Worm (Caenorhabditis elegans) whole organism, young adult: ENCODE data around the gene F26G1.5.

Experiments used
- B0035.1 ChIP-seq: sonication (generic microtip); optimal IDR thresholded peaks from 2 replicates; lab custom pipeline; 2016; ENCODE audit warnings: missing genetic modification characterization, mild to moderate bottlenecking, missing compliant biosample characterization, missing genotype, missing genetic modification reagents
- B0261.1 ChIP-seq: sonication (generic microtip); optimal IDR thresholded peaks from 2 replicates; lab custom pipeline; 2016; ENCODE audit warnings: mild to moderate bottlenecking, missing genetic modification characterization, moderate library complexity, missing compliant biosample characterization
- C06A6.2 ChIP-seq: fragments of 200-800 bp; sonication (Bioruptor generic); conservative IDR thresholded peaks from 2 replicates; pipeline ENCODE4 v1.3.6; 2022; ENCODE audit warnings: missing genetic modification characterization, missing compliant biosample characterization
- C17E4.6 ChIP-seq: fragments of 200-800 bp; sonication (Bioruptor generic); IDR thresholded peaks from 2 replicates; pipeline ENCODE4 v1.3.6; 2022; ENCODE audit warnings: missing genetic modification reagents, missing genetic modification characterization, missing compliant biosample characterization
- F23B12.7 ChIP-seq: sonication (generic microtip); optimal IDR thresholded peaks from 2 replicates; lab custom pipeline; 2017; ENCODE audit warnings: missing genetic modification characterization, mild to moderate bottlenecking, missing compliant biosample characterization, antibody characterized with exemption, moderate library complexity; ENCODE audit not compliant: insufficient read depth
- K11D2.4 ChIP-seq: fragments of 200-800 bp; sonication (Bioruptor generic); IDR thresholded peaks from 2 replicates; pipeline ENCODE4 v1.3.6; 2022; ENCODE audit warnings: missing genetic modification reagents, missing genetic modification characterization, missing compliant biosample characterization
- Y53F4B.3 ChIP-seq: fragments of 200-800 bp; sonication (Bioruptor generic); IDR thresholded peaks from 2 replicates; pipeline ENCODE4 v1.3.6; 2022; ENCODE audit warnings: missing genetic modification reagents, missing genetic modification characterization, missing compliant biosample characterization
- Y53G8AR.9 ChIP-seq: fragments of 200-800 bp; sonication (Bioruptor generic); conservative IDR thresholded peaks from 2 replicates; pipeline ENCODE4 v1.3.6; 2022; ENCODE audit warnings: missing genetic modification reagents, missing genetic modification characterization, missing compliant biosample characterization
- Y95B8A.8 ChIP-seq: fragments of 200-800 bp; sonication (Bioruptor generic); IDR thresholded peaks from 2 replicates; pipeline ENCODE4 v1.3.6; 2022; ENCODE audit warnings: missing genetic modification reagents, missing genetic modification characterization, missing compliant biosample characterization
- akir-1 ChIP-seq: fragments of 200-800 bp; sonication (Bioruptor generic); optimal IDR thresholded peaks from 2 replicates; lab custom pipeline; 2018; ENCODE audit warnings: mild to moderate bottlenecking, missing genetic modification characterization, moderate library complexity, missing compliant biosample characterization
- ama-1 ChIP-seq, 3 experiments: fragments of 150-350 bp in 1 of 3; sonication (generic microtip) in 2 of 3; optimal IDR thresholded peaks; 2 replicates each; lab custom pipeline; 2014 to 2018; ENCODE audit warnings: missing biosample characterization in 2 of 3, missing genetic modification characterization in 2 of 3, missing genetic modification reagents in 2 of 3
- aptf-2 ChIP-seq: fragments of 200-800 bp; sonication (Bioruptor generic); conservative IDR thresholded peaks from 2 replicates; pipeline ENCODE4 v1.3.6; 2022; ENCODE audit warnings: missing genetic modification reagents, missing genetic modification characterization, missing compliant biosample characterization
- atf-7 ChIP-seq: sonication (generic microtip); optimal IDR thresholded peaks from 2 replicates; lab custom pipeline; 2017; ENCODE audit warnings: mild to moderate bottlenecking, missing genetic modification characterization, missing compliant biosample characterization
- attf-5 ChIP-seq: fragments of 200-800 bp; sonication (Bioruptor generic); optimal IDR thresholded peaks from 2 replicates; lab custom pipeline; 2018; ENCODE audit warnings: mild to moderate bottlenecking, missing genetic modification characterization, missing compliant biosample characterization
- attf-6 ChIP-seq: fragments of 200-800 bp; sonication (Bioruptor generic); IDR thresholded peaks from 2 replicates; pipeline ENCODE4 v1.3.6; 2022; ENCODE audit warnings: missing genetic modification reagents, missing genetic modification characterization, missing compliant biosample characterization
- bed-1 ChIP-seq: fragments of 200-800 bp; sonication (Bioruptor generic); IDR thresholded peaks from 2 replicates; pipeline ENCODE4 v1.3.6; 2022; ENCODE audit warnings: missing genetic modification reagents, missing genetic modification characterization, missing compliant biosample characterization
- bed-2 ChIP-seq: fragments of 200-800 bp; sonication (Bioruptor generic); IDR thresholded peaks from 2 replicates; pipeline ENCODE4 v1.3.6; 2022; ENCODE audit warnings: missing genetic modification reagents, missing genetic modification characterization, missing compliant biosample characterization
- cebp-2 ChIP-seq: fragments of 200-800 bp; sonication (Bioruptor generic); IDR thresholded peaks from 2 replicates; pipeline ENCODE4 v1.3.6; 2022; ENCODE audit warnings: missing genetic modification characterization, missing compliant biosample characterization
- ceh-27 ChIP-seq: fragments of 200-800 bp; sonication (Bioruptor generic); optimal IDR thresholded peaks from 2 replicates; lab custom pipeline; 2018; ENCODE audit warnings: mild to moderate bottlenecking, missing genetic modification characterization, moderate library complexity, missing compliant biosample characterization
- chd-7 ChIP-seq: sonication (generic microtip); optimal IDR thresholded peaks from 2 replicates; lab custom pipeline; 2016; ENCODE audit warnings: mild to moderate bottlenecking, missing genetic modification characterization, moderate library complexity, missing compliant biosample characterization
- die-1 ChIP-seq: sonication (generic microtip); optimal IDR thresholded peaks from 2 replicates; lab custom pipeline; 2016; ENCODE audit warnings: missing genotype, mild to moderate bottlenecking, missing genetic modification characterization, missing compliant biosample characterization
- dox-1 ChIP-seq: fragments of 200-800 bp; sonication (Bioruptor generic); IDR thresholded peaks from 2 replicates; pipeline ENCODE4 v1.3.6; 2022; ENCODE audit warnings: missing genetic modification reagents, missing genetic modification characterization, missing compliant biosample characterization
- ets-4 ChIP-seq: fragments of 200-800 bp; sonication (Bioruptor generic); optimal IDR thresholded peaks from 2 replicates; lab custom pipeline; 2018; ENCODE audit warnings: mild to moderate bottlenecking, missing genetic modification characterization, missing compliant biosample characterization
- gei-17 ChIP-seq: fragments of 200-800 bp; sonication (Bioruptor generic); optimal IDR thresholded peaks from 2 replicates; lab custom pipeline; 2018; ENCODE audit warnings: mild to moderate bottlenecking, missing genetic modification characterization, missing compliant biosample characterization
- him-1 ChIP-seq: sonication (generic microtip); optimal IDR thresholded peaks from 2 replicates; lab custom pipeline; 2016; ENCODE audit warnings: missing genotype, missing genetic modification reagents, missing genetic modification characterization, missing compliant biosample characterization
- hmg-1.2 ChIP-seq: fragments of 200-800 bp; sonication (Bioruptor generic); IDR thresholded peaks from 2 replicates; pipeline ENCODE4 v1.3.6; 2022; ENCODE audit warnings: missing genetic modification reagents, missing genetic modification characterization, missing compliant biosample characterization
- hmg-20 ChIP-seq: fragments of 200-800 bp; sonication (Bioruptor generic); IDR thresholded peaks from 2 replicates; pipeline ENCODE4 v1.3.6; 2022; ENCODE audit warnings: missing genetic modification reagents, missing genetic modification characterization, missing compliant biosample characterization
- lag-1 ChIP-seq: fragments of 200-800 bp; sonication (Bioruptor generic); IDR thresholded peaks from 2 replicates; pipeline ENCODE4 v1.3.6; 2022; ENCODE audit warnings: missing genetic modification reagents, missing genetic modification characterization, missing compliant biosample characterization
- let-607 ChIP-seq, 2 experiments: fragments of 200-800 bp in 1 of 2; sonication (Bioruptor generic) in 1 of 2; sonication (generic microtip) in 1 of 2; optimal IDR thresholded peaks; 2 replicates each; lab custom pipeline; 2016 to 2018; ENCODE audit warnings: mild to moderate bottlenecking in 2 of 2, missing compliant biosample characterization in 2 of 2, missing genetic modification characterization in 2 of 2, moderate library complexity in 2 of 2, missing genotype in 1 of 2
- lin-40 ChIP-seq: sonication (generic microtip); optimal IDR thresholded peaks from 2 replicates; lab custom pipeline; 2016; ENCODE audit warnings: missing genetic modification characterization, mild to moderate bottlenecking, missing compliant biosample characterization, missing genotype, missing genetic modification reagents
- lin-54 ChIP-seq: fragments of 200-800 bp; sonication (Bioruptor generic); optimal IDR thresholded peaks from 2 replicates; lab custom pipeline; 2018; ENCODE audit warnings: mild to moderate bottlenecking, missing genetic modification characterization, missing compliant biosample characterization
- lir-1 ChIP-seq: fragments of 200-800 bp; sonication (Bioruptor generic); conservative IDR thresholded peaks from 2 replicates; pipeline ENCODE4 v1.3.6; 2022; ENCODE audit warnings: missing genetic modification reagents, missing genetic modification characterization, missing compliant biosample characterization
- madf-6 ChIP-seq: fragments of 200-800 bp; sonication (Bioruptor generic); IDR thresholded peaks from 2 replicates; pipeline ENCODE4 v1.3.6; 2022; ENCODE audit warnings: missing genetic modification reagents, missing genetic modification characterization, missing compliant biosample characterization
- mcd-1 ChIP-seq: fragments of 200-800 bp; sonication (Bioruptor generic); IDR thresholded peaks from 2 replicates; pipeline ENCODE4 v1.3.6; 2022; ENCODE audit warnings: missing genetic modification reagents, missing genetic modification characterization, missing compliant biosample characterization
- nfya-1 ChIP-seq: sonication (generic microtip); optimal IDR thresholded peaks from 2 replicates; lab custom pipeline; 2017; ENCODE audit warnings: antibody characterized with exemption, missing compliant biosample characterization, missing genetic modification characterization, borderline replicate concordance; ENCODE audit not compliant: insufficient read depth
- nhr-120 ChIP-seq: fragments of 200-800 bp; sonication (Bioruptor generic); IDR thresholded peaks from 2 replicates; pipeline ENCODE4 v1.3.6; 2022; ENCODE audit warnings: missing genetic modification characterization, missing compliant biosample characterization
- nhr-27 ChIP-seq: fragments of 200-800 bp; sonication (Bioruptor generic); optimal IDR thresholded peaks from 2 replicates; lab custom pipeline; 2018; ENCODE audit warnings: mild to moderate bottlenecking, missing genetic modification characterization, moderate library complexity, missing compliant biosample characterization
- nhr-80 ChIP-seq: sonication (generic microtip); optimal IDR thresholded peaks from 2 replicates; lab custom pipeline; 2016; ENCODE audit warnings: missing genetic modification characterization, missing compliant biosample characterization
- pha-4 ChIP-seq: fragments of 150-350 bp; sonication (generic microtip); optimal IDR thresholded peaks from 2 replicates; lab custom pipeline; 2014; ENCODE audit warnings: missing biosample characterization, missing genetic modification reagents, missing genetic modification characterization
- snpc-1.1 ChIP-seq: sonication (generic microtip); optimal IDR thresholded peaks from 2 replicates; lab custom pipeline; 2017; ENCODE audit warnings: missing genetic modification characterization, mild to moderate bottlenecking, missing compliant biosample characterization, antibody characterized with exemption, moderate library complexity, missing genotype, missing genetic modification reagents; ENCODE audit not compliant: insufficient read depth
- snpc-1.3 ChIP-seq: sonication (generic microtip); optimal IDR thresholded peaks from 2 replicates; lab custom pipeline; 2017; ENCODE audit warnings: missing genetic modification characterization, mild to moderate bottlenecking, missing compliant biosample characterization, antibody characterized with exemption, moderate library complexity, missing genotype, missing genetic modification reagents; ENCODE audit not compliant: insufficient read depth
- somi-1 ChIP-seq: fragments of 200-800 bp; sonication (Bioruptor generic); optimal IDR thresholded peaks from 2 replicates; lab custom pipeline; 2018; ENCODE audit warnings: mild to moderate bottlenecking, missing genetic modification characterization, missing compliant biosample characterization
- tbp1 ChIP-seq: fragments of 200-800 bp; sonication (Bioruptor generic); optimal IDR thresholded peaks from 2 replicates; lab custom pipeline; 2018; ENCODE audit warnings: mild to moderate bottlenecking, missing genetic modification characterization, missing compliant biosample characterization
- tlf-1 ChIP-seq: fragments of 200-800 bp; sonication (Bioruptor generic); optimal IDR thresholded peaks from 2 replicates; lab custom pipeline; 2018; ENCODE audit warnings: mild to moderate bottlenecking, missing genetic modification characterization, missing compliant biosample characterization
- ztf-26 ChIP-seq: sonication (generic microtip); optimal IDR thresholded peaks from 2 replicates; lab custom pipeline; 2017; ENCODE audit warnings: missing genetic modification characterization, missing compliant biosample characterization
- ztf-6 ChIP-seq: fragments of 200-800 bp; sonication (Bioruptor generic); IDR thresholded peaks from 2 replicates; pipeline ENCODE4 v1.3.6; 2022; ENCODE audit warnings: missing genetic modification reagents, missing genetic modification characterization, missing compliant biosample characterization

The F26G1.5 gene

DNA sequence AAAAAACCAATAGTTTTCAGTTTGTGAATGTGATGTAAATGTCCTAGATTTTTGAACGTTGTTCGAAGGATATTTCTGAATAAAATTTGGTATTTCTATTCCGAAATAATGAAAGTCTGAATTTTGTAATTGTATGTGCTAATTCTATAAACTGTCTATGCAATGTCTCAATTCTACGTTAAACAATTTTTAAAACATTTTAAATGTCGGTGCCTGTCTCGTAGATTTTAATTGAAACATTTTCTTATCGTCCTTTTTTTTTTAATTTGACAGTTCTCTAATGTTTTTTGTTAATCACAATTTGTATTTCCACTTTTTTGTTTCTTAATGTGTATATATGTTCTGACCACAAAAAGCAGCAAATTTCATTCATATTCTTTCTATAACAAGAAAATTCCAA lies 41.4 kb downstream of the F26G1.5 start, which contains the start of gene F41C3.7:
TSS of gene F41C3.7 (plus strand) at position 301 of the 400 bp plus-strand sequence.
- no peak for TF ChIP-seq K11D2.4 (GFP tag; lab: Robert Waterston, UW)
- TF ChIP-seq bed-1 (GFP tag; lab: Robert Waterston, UW), result no peak
- TF ChIP-seq lin-54 (GFP tag; lab: Kevin White, UChicago), result no peak
- no peak for TF ChIP-seq lag-1 (GFP tag; lab: Robert Waterston, UW)
- TF ChIP-seq lir-1 (GFP tag; lab: Robert Waterston, UW), result no peak
- TF ChIP-seq nfya-1, result no peak
- no peak for TF ChIP-seq dox-1 (GFP tag; lab: Robert Waterston, UW)
- TF ChIP-seq B0035.1 (tag; lab: Kevin White, UChicago), result no peak
- no peak for TF ChIP-seq ceh-27 (GFP tag; lab: Kevin White, UChicago)
- no peak for TF ChIP-seq bed-2 (GFP tag; lab: Robert Waterston, UW)
- TF ChIP-seq attf-6 (GFP tag; lab: Robert Waterston, UW), result no peak
- no peak for TF ChIP-seq snpc-1.1 (tag; lab: Kevin White, UChicago)
- TF ChIP-seq mcd-1 (GFP tag; lab: Robert Waterston, UW), result no peak

ce11 chrII:4728687-4729086 lies 42.5 kb downstream of the F26G1.5 start:
- TF ChIP-seq attf-5 (GFP tag; lab: Kevin White, UChicago) (peak; percentile 17), madf-6 (GFP tag; lab: Robert Waterston, UW) (no peak), aptf-2 (GFP tag; lab: Robert Waterston, UW) (no peak), let-607 (tag; optimal IDR thresholded peaks at IDR 0.05; lab: Kevin White, UChicago) (peak in 1 of 2 experiments; percentile 54), dox-1 (GFP tag; lab: Robert Waterston, UW) (no peak; the same call in 1 of the 2 replicates), lin-40 (tag; lab: Kevin White, UChicago) (peak; percentile 27), ets-4 (GFP tag; lab: Kevin White, UChicago) (peak; percentile 50), somi-1 (GFP tag; lab: Kevin White, UChicago) (no peak), gei-17 (GFP tag; lab: Kevin White, UChicago) (no peak), pha-4 (tag; lab: Kevin White, UChicago) (peak; percentile 40), B0261.1 (tag; lab: Kevin White, UChicago) (no peak), tlf-1 (GFP tag; lab: Kevin White, UChicago) (peak; percentile 8), chd-7 (tag; lab: Kevin White, UChicago) (no peak), die-1 (tag; lab: Kevin White, UChicago) (no peak), cebp-2 (no peak), him-1 (tag; lab: Kevin White, UChicago) (no peak), C17E4.6 (GFP tag; lab: Robert Waterston, UW) (no peak), ztf-26 (no peak), nhr-27 (no peak), Y53G8AR.9 (GFP tag; lab: Robert Waterston, UW) (no peak), Y95B8A.8 (GFP tag; lab: Robert Waterston, UW) (no peak), hmg-20 (GFP tag; lab: Robert Waterston, UW) (no peak), tbp1 (GFP tag; lab: Kevin White, UChicago) (peak; percentile 19), nhr-80 (peak; percentile 94), snpc-1.3 (tag; lab: Kevin White, UChicago) (no peak), akir-1 (GFP tag; lab: Kevin White, UChicago) (no peak), atf-7 (tag; lab: Kevin White, UChicago) (no peak), Y53F4B.3 (GFP tag; lab: Robert Waterston, UW) (no peak), nhr-120 (GFP tag; lab: Robert Waterston, UW) (no peak), hmg-1.2 (peak; percentile 53; the same call in 1 of the 2 replicates), C06A6.2 (GFP tag; lab: Robert Waterston, UW) (no peak), F23B12.7 (tag; lab: Kevin White, UChicago) (no peak), ztf-6 (GFP tag; lab: Robert Waterston, UW) (no peak), ama-1 (optimal IDR thresholded peaks at IDR 0.05; lab: Kevin White, UChicago) (no peak), ama-1 (GFP tag; optimal IDR thresholded peaks at IDR 0.05; lab: Kevin White, UChicago) (no peak), K11D2.4 (GFP tag; lab: Robert Waterston, UW) (no peak)
